Fruit fly (Drosophila melanogaster) whole organism, embryonic: ENCODE measurements around the gene Hr78.

Experiments
- Abd-B ChIP-seq: fragments of 200-800 bp; sonication (Bioruptor generic); optimal IDR thresholded peaks from 2 replicates; lab custom pipeline; 2018; ENCODE audit warnings: missing biosample characterization, mild to moderate bottlenecking, missing genetic modification characterization, moderate library complexity
- Adf1 ChIP-seq: fragments of 200-800 bp; sonication (Bioruptor generic); IDR thresholded peaks from 2 replicates; pipeline ENCODE4 v1.3.6; 2022; ENCODE audit warnings: missing biosample characterization, missing genetic modification characterization
- Bdp1 ChIP-seq: fragments of 200-800 bp; sonication (Bioruptor generic); optimal IDR thresholded peaks from 3 replicates; lab custom pipeline; 2016; ENCODE audit warnings: missing biosample characterization, missing genetic modification characterization
- CG10543 ChIP-seq: fragments of 200-800 bp; sonication (Bioruptor generic); optimal IDR thresholded peaks from 3 replicates; lab custom pipeline; 2017; ENCODE audit warnings: missing biosample characterization, mild to moderate bottlenecking, missing genetic modification characterization, moderate library complexity
- CG10565 ChIP-seq: fragments of 200-800 bp; sonication (Bioruptor generic); optimal IDR thresholded peaks from 3 replicates; lab custom pipeline; 2016; ENCODE audit warnings: missing biosample characterization, mild to moderate bottlenecking, missing genetic modification characterization
- CG11560 ChIP-seq: fragments of 200-800 bp; sonication (Bioruptor generic); IDR thresholded peaks from 3 replicates; pipeline ENCODE4 v1.3.6; 2022; ENCODE audit warnings: missing biosample characterization, missing genetic modification characterization
- CG12104 ChIP-seq: fragments of 200-800 bp; sonication (Bioruptor generic); optimal IDR thresholded peaks from 3 replicates; lab custom pipeline; 2016; ENCODE audit warnings: missing biosample characterization, missing genetic modification characterization
- CG13624 ChIP-seq: fragments of 200-800 bp; sonication (Bioruptor generic); optimal IDR thresholded peaks from 2 replicates; lab custom pipeline; 2016; ENCODE audit warnings: missing biosample characterization, missing genetic modification characterization
- CG14710 ChIP-seq: fragments of 200-800 bp; sonication (Bioruptor generic); optimal IDR thresholded peaks from 3 replicates; lab custom pipeline; 2019; ENCODE audit warnings: missing biosample characterization, mild to moderate bottlenecking, missing genetic modification characterization, moderate library complexity
- CG15514 ChIP-seq: fragments of 200-800 bp; sonication (Bioruptor generic); optimal IDR thresholded peaks from 3 replicates; lab custom pipeline; 2017; ENCODE audit warnings: missing biosample characterization, missing genetic modification characterization, mild to moderate bottlenecking, moderate library complexity, missing genetic modification reagents
- CG17361 ChIP-seq: fragments of 200-800 bp; sonication (Bioruptor generic); IDR thresholded peaks from 3 replicates; pipeline ENCODE4 v1.3.6; 2022; ENCODE audit warnings: missing biosample characterization, missing genetic modification characterization
- CG17802 ChIP-seq: fragments of 200-800 bp; sonication (Bioruptor generic); optimal IDR thresholded peaks from 2 replicates; lab custom pipeline; 2018; ENCODE audit warnings: missing biosample characterization, mild to moderate bottlenecking, missing genetic modification characterization, moderate library complexity
- CG17829 ChIP-seq: fragments of 200-800 bp; optimal IDR thresholded peaks from 2 replicates; lab custom pipeline; 2019; ENCODE audit warnings: missing biosample characterization, mild to moderate bottlenecking, missing genetic modification characterization, moderate library complexity
- CG18262 ChIP-seq: fragments of 200-800 bp; optimal IDR thresholded peaks from 3 replicates; lab custom pipeline; 2019; ENCODE audit warnings: missing biosample characterization, mild to moderate bottlenecking, missing genetic modification characterization, moderate library complexity
- CG30431 ChIP-seq: fragments of 200-800 bp; sonication (Bioruptor generic); optimal IDR thresholded peaks from 2 replicates; lab custom pipeline; 2017; ENCODE audit warnings: missing biosample characterization, missing genetic modification characterization
- CG3065 ChIP-seq: fragments of 200-800 bp; sonication (Bioruptor generic); optimal IDR thresholded peaks from 2 replicates; lab custom pipeline; 2016; ENCODE audit warnings: missing biosample characterization, missing genetic modification characterization
- CG33557 ChIP-seq: fragments of 200-800 bp; sonication (Bioruptor generic); optimal IDR thresholded peaks from 2 replicates; lab custom pipeline; 2019; ENCODE audit warnings: missing biosample characterization, mild to moderate bottlenecking, missing genetic modification characterization, moderate library complexity
- CG34224 ChIP-seq: fragments of 200-800 bp; sonication (Bioruptor generic); IDR thresholded peaks from 3 replicates; pipeline ENCODE4 v1.3.6; 2022; ENCODE audit warnings: missing biosample characterization, missing genetic modification characterization; ENCODE audit not compliant: partially characterized antibody
- CG4328 ChIP-seq: fragments of 200-800 bp; sonication (Bioruptor generic); optimal IDR thresholded peaks from 3 replicates; lab custom pipeline; 2017; ENCODE audit warnings: missing biosample characterization, missing genetic modification reagents, missing genetic modification characterization
- CG4360 ChIP-seq: fragments of 200-800 bp; sonication (Bioruptor generic); IDR thresholded peaks from 2 replicates; pipeline ENCODE4 v1.3.6; 2022; ENCODE audit warnings: missing biosample characterization, missing genetic modification characterization
- CG6175 ChIP-seq: fragments of 200-800 bp; sonication (Bioruptor generic); IDR thresholded peaks from 3 replicates; pipeline ENCODE4 v1.3.6; 2022; ENCODE audit warnings: missing biosample characterization, missing genetic modification characterization
- CG7556 ChIP-seq: fragments of 200-800 bp; sonication (Bioruptor generic); optimal IDR thresholded peaks from 2 replicates; lab custom pipeline; 2017; ENCODE audit warnings: missing biosample characterization, mild to moderate bottlenecking, missing genetic modification characterization
- CoRest ChIP-seq: fragments of 200-800 bp; sonication (Bioruptor generic); optimal IDR thresholded peaks from 3 replicates; lab custom pipeline; 2018; ENCODE audit warnings: missing biosample characterization, mild to moderate bottlenecking, missing genetic modification characterization, moderate library complexity
- Dp ChIP-seq: fragments of 200-800 bp; sonication (Bioruptor generic); optimal IDR thresholded peaks from 2 replicates; lab custom pipeline; 2018; ENCODE audit warnings: missing biosample characterization, mild to moderate bottlenecking, missing genetic modification characterization, moderate library complexity
- E2f1 ChIP-seq: fragments of 200-800 bp; sonication (Bioruptor generic); IDR thresholded peaks from 2 replicates; pipeline ENCODE4 v1.3.6; 2022; ENCODE audit warnings: missing biosample characterization, missing genetic modification characterization
- Eip74EF ChIP-seq, 2 experiments: fragments of 200-800 bp in 1 of 2; fragments of >200 bp in 1 of 2; sonication (Bioruptor generic) in 1 of 2; optimal IDR thresholded peaks; 2 replicates each; lab custom pipeline; 2017 to 2019; ENCODE audit warnings: missing biosample characterization in 2 of 2, missing genetic modification characterization in 2 of 2, mild to moderate bottlenecking in 1 of 2, moderate library complexity in 1 of 2
- Med ChIP-seq: fragments of 200-800 bp; sonication (Bioruptor generic); peaks from one replicate; lab custom pipeline; 2016; ENCODE audit warnings: missing biosample characterization, missing genetic modification characterization, mild to moderate bottlenecking, inconsistent platforms, moderate library complexity
- Myb ChIP-seq: fragments of 200-800 bp; sonication (Bioruptor generic); optimal IDR thresholded peaks from 2 replicates; lab custom pipeline; 2016; ENCODE audit warnings: missing biosample characterization, missing genetic modification characterization
- Nf-YB ChIP-seq: fragments of 200-800 bp; sonication (Bioruptor generic); optimal IDR thresholded peaks from 3 replicates; lab custom pipeline; 2019; ENCODE audit warnings: missing biosample characterization, mild to moderate bottlenecking, missing genetic modification characterization, moderate library complexity
- Nf-YC ChIP-seq: fragments of 200-800 bp; optimal IDR thresholded peaks from 3 replicates; lab custom pipeline; 2019; ENCODE audit warnings: missing biosample characterization, mild to moderate bottlenecking, missing genetic modification characterization, moderate library complexity
- Pdp1 ChIP-seq, 2 experiments: fragments of 200-800 bp; sonication (Bioruptor generic); optimal IDR thresholded peaks; 3 replicates each; lab custom pipeline; 2016; ENCODE audit warnings: missing biosample characterization in 2 of 2, missing genetic modification characterization in 2 of 2, mild to moderate bottlenecking in 1 of 2, moderate library complexity in 1 of 2
- Poxn ChIP-seq: fragments of 200-800 bp; sonication (Bioruptor generic); IDR thresholded peaks from 2 replicates; pipeline ENCODE4 v1.3.6; 2022; ENCODE audit warnings: missing biosample characterization, missing genetic modification characterization
- Sox102F ChIP-seq: fragments of 200-800 bp; sonication (Bioruptor generic); optimal IDR thresholded peaks from 2 replicates; lab custom pipeline; 2018; ENCODE audit warnings: missing biosample characterization, mild to moderate bottlenecking, missing genetic modification characterization, moderate library complexity
- Sry-β ChIP-seq: fragments of 200-800 bp; sonication (Bioruptor generic); optimal IDR thresholded peaks from 2 replicates; lab custom pipeline; 2018; ENCODE audit warnings: missing biosample characterization, mild to moderate bottlenecking, missing genetic modification characterization, moderate library complexity
- TFAM ChIP-seq: fragments of 200-800 bp; sonication (Bioruptor generic); optimal IDR thresholded peaks from 2 replicates; lab custom pipeline; 2017; ENCODE audit warnings: missing biosample characterization, missing genetic modification characterization, inconsistent platforms
- YL-1 ChIP-seq: fragments of 200-800 bp; sonication (Bioruptor generic); optimal IDR thresholded peaks from 3 replicates; lab custom pipeline; 2017; ENCODE audit warnings: missing biosample characterization, mild to moderate bottlenecking, missing genetic modification characterization
- ab ChIP-seq: fragments of 200-800 bp; sonication (Bioruptor generic); optimal IDR thresholded peaks from 2 replicates; lab custom pipeline; 2016; ENCODE audit warnings: missing biosample characterization, missing genetic modification characterization
- cato ChIP-seq: fragments of 200-800 bp; sonication (Bioruptor generic); optimal IDR thresholded peaks from 2 replicates; lab custom pipeline; 2016; ENCODE audit warnings: missing biosample characterization, missing genetic modification characterization, borderline replicate concordance
- ewg ChIP-seq: fragments of 200-800 bp; sonication (Bioruptor generic); optimal IDR thresholded peaks from 3 replicates; lab custom pipeline; 2017; ENCODE audit warnings: mild to moderate bottlenecking, missing biosample characterization, missing genetic modification reagents, missing genetic modification characterization
- fd64A ChIP-seq: fragments of 200-800 bp; sonication (Bioruptor generic); optimal IDR thresholded peaks from 3 replicates; lab custom pipeline; 2018; ENCODE audit warnings: missing biosample characterization, mild to moderate bottlenecking, missing genetic modification characterization
- gcm ChIP-seq: fragments of 200-800 bp; sonication (Bioruptor generic); optimal IDR thresholded peaks from 2 replicates; lab custom pipeline; 2019; ENCODE audit warnings: missing biosample characterization, mild to moderate bottlenecking, missing genetic modification characterization, moderate library complexity
- gem ChIP-seq: fragments of 200-800 bp; sonication (Bioruptor generic); optimal IDR thresholded peaks from 2 replicates; lab custom pipeline; 2019; ENCODE audit warnings: missing biosample characterization, mild to moderate bottlenecking, missing genetic modification characterization, moderate library complexity
- ind ChIP-seq: fragments of 200-800 bp; sonication (Bioruptor generic); optimal IDR thresholded peaks from 3 replicates; lab custom pipeline; 2016; ENCODE audit warnings: missing biosample characterization, missing genetic modification characterization
- kah ChIP-seq: fragments of 200-800 bp; sonication (Bioruptor generic); optimal IDR thresholded peaks from 2 replicates; lab custom pipeline; 2018; ENCODE audit warnings: missing biosample characterization, mild to moderate bottlenecking, missing genetic modification characterization
- oc ChIP-seq: fragments of 200-800 bp; sonication (Bioruptor generic); optimal IDR thresholded peaks from 2 replicates; lab custom pipeline; 2018; ENCODE audit warnings: missing biosample characterization, mild to moderate bottlenecking, missing genetic modification characterization, moderate library complexity
- phol ChIP-seq: fragments of 200-800 bp; sonication (Bioruptor generic); optimal IDR thresholded peaks from 3 replicates; lab custom pipeline; 2018; ENCODE audit warnings: missing biosample characterization, mild to moderate bottlenecking, missing genetic modification characterization, moderate library complexity
- scrt ChIP-seq: fragments of 200-800 bp; sonication (Bioruptor generic); optimal IDR thresholded peaks from 2 replicates; lab custom pipeline; 2018; ENCODE audit warnings: missing biosample characterization, mild to moderate bottlenecking, missing genetic modification characterization, moderate library complexity
- sisA ChIP-seq: fragments of 200-800 bp; sonication (Bioruptor generic); IDR thresholded peaks from 2 replicates; pipeline ENCODE4 v1.3.6; 2022; ENCODE audit warnings: missing biosample characterization, missing genetic modification characterization
- sr ChIP-seq: fragments of 200-800 bp; sonication (Bioruptor generic); IDR thresholded peaks from 3 replicates; pipeline ENCODE4 v1.3.6; 2022; ENCODE audit warnings: missing biosample characterization, missing genetic modification characterization
- tna ChIP-seq: fragments of 200-800 bp; sonication (Bioruptor generic); IDR thresholded peaks from 2 replicates; pipeline ENCODE4 v1.3.6; 2022; ENCODE audit warnings: missing biosample characterization, missing genetic modification characterization; ENCODE audit not compliant: partially characterized antibody
- vnd ChIP-seq: fragments of 200-800 bp; sonication (Bioruptor generic); IDR thresholded peaks from 3 replicates; pipeline ENCODE4 v1.3.6; 2022; ENCODE audit warnings: missing biosample characterization, missing genetic modification characterization; ENCODE audit not compliant: partially characterized antibody

Gene Hr78

dm6 chr3L:21455196-21455595 is 42.1 kb downstream of the Hr78 start:
- TF ChIP-seq CG10565 (GFP tag; lab: Kevin White, UChicago) (no peak), vnd (no peak), YL-1 (GFP tag; lab: Kevin White, UChicago) (no peak), CG17361 (GFP tag; lab: Robert Waterston, UW) (no peak), ind (GFP tag; lab: Kevin White, UChicago) (no peak), Abd-B (GFP tag; lab: Kevin White, UChicago) (no peak), ab (GFP tag; lab: Kevin White, UChicago) (no peak), scrt (no peak), CG17802 (tag; lab: Kevin White, UChicago) (no peak), sr (no peak), Nf-YB (GFP tag; lab: Kevin White, UChicago) (no peak), kah (GFP tag; lab: Kevin White, UChicago) (no peak), Nf-YC (tag; lab: Kevin White, UChicago) (no peak), CG12104 (no peak), Sry-β (GFP tag; lab: Kevin White, UChicago) (no peak), oc (tag; lab: Kevin White, UChicago) (no peak), fd64A (GFP tag; lab: Kevin White, UChicago) (no peak), CoRest (no peak), Sox102F (GFP tag; lab: Kevin White, UChicago) (no peak), ewg (GFP tag; lab: Kevin White, UChicago) (no peak), CG17829 (peak; percentile 6), cato (GFP tag; lab: Kevin White, UChicago) (no peak), CG14710 (tag; lab: Kevin White, UChicago) (peak; percentile 23), Poxn (no peak), Pdp1 (GFP tag; optimal IDR thresholded peaks at IDR 0.05; lab: Kevin White, UChicago) (no peak), CG7556 (GFP tag; lab: Kevin White, UChicago) (no peak), sisA (no peak), CG34224 (GFP tag; lab: Robert Waterston, UW) (no peak), CG10543 (GFP tag; lab: Kevin White, UChicago) (no peak), Eip74EF (GFP tag; optimal IDR thresholded peaks at IDR 0.05; lab: Kevin White, UChicago) (no peak), gem (peak; percentile 39), phol (tag; lab: Kevin White, UChicago) (peak; percentile 17), gcm (no peak), E2f1 (GFP tag; lab: Robert Waterston, UW) (no peak), CG6175 (GFP tag; lab: Robert Waterston, UW) (no peak), CG15514 (GFP tag; lab: Kevin White, UChicago) (no peak), CG4328 (GFP tag; lab: Kevin White, UChicago) (no peak), CG11560 (tag; lab: Robert Waterston, UW) (no peak), Med (GFP tag; lab: Kevin White, UChicago) (no peak), Bdp1 (GFP tag; lab: Kevin White, UChicago) (no peak), CG4360 (no peak), CG30431 (no peak), TFAM (no peak), CG3065 (GFP tag; lab: Kevin White, UChicago) (no peak), CG33557 (GFP tag; lab: Kevin White, UChicago) (no peak), Dp (no peak), CG13624 (GFP tag; lab: Kevin White, UChicago) (no peak), CG18262 (tag; lab: Kevin White, UChicago) (peak; percentile 39), Adf1 (GFP tag; lab: Robert Waterston, UW) (no peak), tna (GFP tag; lab: Robert Waterston, UW) (no peak), Myb (GFP tag; lab: Kevin White, UChicago) (no peak)
